Fruit fly (Drosophila melanogaster) whole organism, embryonic: ENCODE measurements around the gene org-1.

ENCODE experiments used
- CG11504 ChIP-seq: fragments of 200-800 bp; sonication (Bioruptor generic); optimal IDR thresholded peaks from 3 replicates; lab custom pipeline; 2019; ENCODE audit warnings: missing biosample characterization, mild to moderate bottlenecking, missing genetic modification characterization, moderate library complexity
- CG12219 ChIP-seq: fragments of 200-800 bp; sonication (Bioruptor generic); optimal IDR thresholded peaks from 3 replicates; lab custom pipeline; 2018; ENCODE audit warnings: missing biosample characterization, mild to moderate bottlenecking, missing genetic modification characterization
- CG13624 ChIP-seq: fragments of 200-800 bp; sonication (Bioruptor generic); optimal IDR thresholded peaks from 2 replicates; lab custom pipeline; 2016; ENCODE audit warnings: missing biosample characterization, missing genetic modification characterization
- CG13894 ChIP-seq: fragments of 200-800 bp; sonication (Bioruptor generic); optimal IDR thresholded peaks from 3 replicates; lab custom pipeline; 2018; ENCODE audit warnings: missing biosample characterization, mild to moderate bottlenecking, missing genetic modification characterization, moderate library complexity
- CG14710 ChIP-seq: fragments of 200-800 bp; sonication (Bioruptor generic); optimal IDR thresholded peaks from 3 replicates; lab custom pipeline; 2019; ENCODE audit warnings: missing biosample characterization, mild to moderate bottlenecking, missing genetic modification characterization, moderate library complexity
- CG15011 ChIP-seq: fragments of 200-800 bp; sonication (Bioruptor generic); optimal IDR thresholded peaks from 3 replicates; lab custom pipeline; 2018; ENCODE audit warnings: missing biosample characterization, mild to moderate bottlenecking, missing genetic modification characterization
- CG1603 ChIP-seq: fragments of 200-800 bp; sonication (Bioruptor generic); optimal IDR thresholded peaks from 2 replicates; lab custom pipeline; 2019; ENCODE audit warnings: missing biosample characterization, mild to moderate bottlenecking, missing genetic modification characterization, moderate library complexity
- CG16863 ChIP-seq: fragments of 200-800 bp; sonication (Bioruptor generic); optimal IDR thresholded peaks from 3 replicates; lab custom pipeline; 2016; ENCODE audit warnings: missing biosample characterization, missing genetic modification characterization
- CG17612 ChIP-seq: fragments of 200-800 bp; sonication (Bioruptor generic); IDR thresholded peaks from 2 replicates; pipeline ENCODE4 v1.3.6; 2022; ENCODE audit warnings: missing biosample characterization, missing genetic modification characterization
- CG32767 ChIP-seq: fragments of 200-800 bp; sonication (Bioruptor generic); IDR thresholded peaks from 2 replicates; pipeline ENCODE4 v1.3.6; 2022; ENCODE audit warnings: missing biosample characterization, missing genetic modification characterization
- CG3281 ChIP-seq: fragments of 200-800 bp; sonication (Bioruptor generic); optimal IDR thresholded peaks from 3 replicates; lab custom pipeline; 2017; ENCODE audit warnings: missing biosample characterization, mild to moderate bottlenecking, missing genetic modification characterization
- CG34422 ChIP-seq: fragments of 200-800 bp; sonication (Bioruptor generic); IDR thresholded peaks from 3 replicates; pipeline ENCODE4 v1.3.6; 2022; ENCODE audit warnings: missing biosample characterization, missing genetic modification characterization
- CG43689 ChIP-seq: fragments of 200-800 bp; sonication (Bioruptor generic); IDR thresholded peaks from 2 replicates; pipeline ENCODE4 v1.3.6; 2022; ENCODE audit warnings: missing biosample characterization, missing genetic modification characterization
- CG7372 ChIP-seq: fragments of 200-800 bp; sonication (Bioruptor generic); IDR thresholded peaks from 2 replicates; pipeline ENCODE4 v1.3.6; 2022; ENCODE audit warnings: missing biosample characterization, missing genetic modification characterization
- CG8290 ChIP-seq, 3 experiments: fragments of 200-800 bp; sonication (Bioruptor generic); optimal IDR thresholded peaks; 2 replicates each; lab custom pipeline; 2016 to 2019; ENCODE audit warnings: missing biosample characterization in 3 of 3, missing genetic modification characterization in 3 of 3, mild to moderate bottlenecking in 2 of 3, moderate library complexity in 1 of 3
- CG8388 ChIP-seq: fragments of 200-800 bp; sonication (Bioruptor generic); optimal IDR thresholded peaks from 2 replicates; lab custom pipeline; 2019; ENCODE audit warnings: missing biosample characterization, mild to moderate bottlenecking, missing genetic modification characterization, moderate library complexity
- CHES-1-like ChIP-seq: fragments of 200-800 bp; sonication (Bioruptor generic); optimal IDR thresholded peaks from 2 replicates; lab custom pipeline; 2016; ENCODE audit warnings: missing biosample characterization, missing genetic modification characterization
- D19A ChIP-seq: fragments of 200-800 bp; optimal IDR thresholded peaks from 3 replicates; lab custom pipeline; 2019; ENCODE audit warnings: missing biosample characterization, mild to moderate bottlenecking, missing genetic modification characterization, moderate library complexity
- Dbx ChIP-seq: fragments of 200-800 bp; sonication (Bioruptor generic); IDR thresholded peaks from 3 replicates; pipeline ENCODE4 v1.3.6; 2022; ENCODE audit warnings: missing biosample characterization, missing genetic modification characterization
- Gug ChIP-seq: fragments of 200-800 bp; sonication (Bioruptor generic); IDR thresholded peaks from 4 replicates; pipeline ENCODE4 v1.3.6; 2022; ENCODE audit warnings: missing biosample characterization, missing genetic modification characterization
- HHEX ChIP-seq: fragments of 200-800 bp; sonication (Bioruptor generic); optimal IDR thresholded peaks from 3 replicates; lab custom pipeline; 2017; ENCODE audit warnings: missing biosample characterization, mild to moderate bottlenecking, missing genetic modification characterization, missing genetic modification reagents
- HmgZ ChIP-seq: fragments of 200-800 bp; sonication (Bioruptor generic); optimal IDR thresholded peaks from 2 replicates; lab custom pipeline; 2018; ENCODE audit warnings: missing biosample characterization, mild to moderate bottlenecking, missing genetic modification characterization
- Hmr ChIP-seq: fragments of 200-800 bp; sonication (Bioruptor generic); optimal IDR thresholded peaks from 3 replicates; lab custom pipeline; 2017; ENCODE audit warnings: mild to moderate bottlenecking, missing biosample characterization, missing genetic modification reagents, missing genetic modification characterization
- Hr51 ChIP-seq, 2 experiments: fragments of 200-800 bp; sonication (Bioruptor generic); optimal IDR thresholded peaks; 2 replicates in 1 of 2; 3 replicates in 1 of 2; lab custom pipeline; 2016 to 2018; ENCODE audit warnings: missing biosample characterization in 2 of 2, missing genetic modification characterization in 2 of 2, mild to moderate bottlenecking in 1 of 2, moderate library complexity in 1 of 2
- Hsf ChIP-seq: fragments of 200-800 bp; sonication (Bioruptor generic); optimal IDR thresholded peaks from 3 replicates; lab custom pipeline; 2016; ENCODE audit warnings: missing biosample characterization, missing genetic modification characterization
- MBD-R2 ChIP-seq: fragments of 200-800 bp; sonication (Bioruptor generic); IDR thresholded peaks from 2 replicates; pipeline ENCODE4 v1.3.6; 2022; ENCODE audit warnings: missing biosample characterization, missing genetic modification characterization
- Meics ChIP-seq: fragments of 200-800 bp; sonication (Bioruptor generic); optimal IDR thresholded peaks from 2 replicates; lab custom pipeline; 2017; ENCODE audit warnings: missing biosample characterization, mild to moderate bottlenecking, missing genetic modification characterization
- Mrtf ChIP-seq: fragments of 200-800 bp; sonication (Bioruptor generic); IDR thresholded peaks from 3 replicates; pipeline ENCODE4 v1.3.6; 2022; ENCODE audit warnings: missing biosample characterization, missing genetic modification characterization
- Trl ChIP-seq, 3 experiments: fragments of >200 bp in 2 of 3; fragments of 200-800 bp in 1 of 3; sonication (Bioruptor generic) in 1 of 3; optimal IDR thresholded peaks; 2 replicates in 1 of 3; 3 replicates in 2 of 3; lab custom pipeline; 2016 to 2017; ENCODE audit warnings: missing biosample characterization in 1 of 3, missing genetic modification characterization in 1 of 3
- crp ChIP-seq, 2 experiments: fragments of 200-800 bp; sonication (Bioruptor generic); optimal IDR thresholded peaks; 2 replicates in 1 of 2; 3 replicates in 1 of 2; lab custom pipeline; 2017; ENCODE audit warnings: missing biosample characterization in 2 of 2, missing genetic modification characterization in 2 of 2, mild to moderate bottlenecking in 1 of 2, moderate library complexity in 1 of 2
- cwo ChIP-seq: fragments of 200-800 bp; sonication (Bioruptor generic); optimal IDR thresholded peaks from 3 replicates; lab custom pipeline; 2017; ENCODE audit warnings: missing biosample characterization, missing genetic modification characterization, mild to moderate bottlenecking, moderate library complexity, missing genetic modification reagents
- danr ChIP-seq: fragments of 200-800 bp; sonication (Bioruptor generic); IDR thresholded peaks from 2 replicates; pipeline ENCODE4 v1.3.6; 2022; ENCODE audit warnings: missing biosample characterization, missing genetic modification characterization
- dmrt99B ChIP-seq: fragments of 200-800 bp; sonication (Bioruptor generic); optimal IDR thresholded peaks from 2 replicates; lab custom pipeline; 2018; ENCODE audit warnings: missing biosample characterization, mild to moderate bottlenecking, missing genetic modification characterization, moderate library complexity
- grau ChIP-seq: fragments of 200-800 bp; optimal IDR thresholded peaks from 3 replicates; lab custom pipeline; 2019; ENCODE audit warnings: missing biosample characterization, mild to moderate bottlenecking, missing genetic modification characterization, moderate library complexity
- gro ChIP-seq: fragments of 200-800 bp; sonication (Bioruptor generic); optimal IDR thresholded peaks from 2 replicates; lab custom pipeline; 2016; ENCODE audit warnings: missing biosample characterization, missing genetic modification characterization
- her ChIP-seq: fragments of 200-800 bp; sonication (Bioruptor generic); optimal IDR thresholded peaks from 2 replicates; lab custom pipeline; 2016; ENCODE audit warnings: missing biosample characterization, missing genetic modification characterization
- ind ChIP-seq: fragments of 200-800 bp; sonication (Bioruptor generic); optimal IDR thresholded peaks from 3 replicates; lab custom pipeline; 2016; ENCODE audit warnings: missing biosample characterization, missing genetic modification characterization
- mam ChIP-seq: fragments of 200-800 bp; sonication (Bioruptor generic); optimal IDR thresholded peaks from 3 replicates; lab custom pipeline; 2016; ENCODE audit warnings: missing biosample characterization, missing genetic modification characterization
- mirr ChIP-seq: fragments of 200-800 bp; sonication (Bioruptor generic); optimal IDR thresholded peaks from 3 replicates; lab custom pipeline; 2018; ENCODE audit warnings: missing biosample characterization, mild to moderate bottlenecking, missing genetic modification characterization
- nau ChIP-seq: fragments of 200-800 bp; sonication (Bioruptor generic); optimal IDR thresholded peaks from 3 replicates; lab custom pipeline; 2017; ENCODE audit warnings: missing biosample characterization, mild to moderate bottlenecking, missing genetic modification characterization, missing genetic modification reagents
- nmo ChIP-seq: fragments of 200-800 bp; sonication (Bioruptor generic); optimal IDR thresholded peaks from 2 replicates; lab custom pipeline; 2018; ENCODE audit warnings: missing biosample characterization, mild to moderate bottlenecking, missing genetic modification characterization, moderate library complexity
- prd ChIP-seq, 3 experiments: fragments of >200 bp in 2 of 3; fragments of 200-800 bp in 1 of 3; sonication (Bioruptor generic) in 1 of 3; optimal IDR thresholded peaks in 2 of 3; IDR thresholded peaks in 1 of 3; 2 replicates in 2 of 3; 3 replicates in 1 of 3; pipeline versions ENCODE4 v1.3.6 to Lab custom; 2017 to 2022; ENCODE audit warnings: missing biosample characterization in 1 of 3, missing genetic modification characterization in 1 of 3
- sens ChIP-seq: fragments of 200-800 bp; sonication (Bioruptor generic); peaks from one replicate; lab custom pipeline; 2016; ENCODE audit warnings: missing biosample characterization, missing genetic modification characterization
- sob ChIP-seq: fragments of 200-800 bp; sonication (Bioruptor generic); IDR thresholded peaks from 2 replicates; pipeline ENCODE4 v1.3.6; 2022; ENCODE audit warnings: missing biosample characterization, missing genetic modification characterization
- stc ChIP-seq: fragments of 200-800 bp; sonication (Bioruptor generic); IDR thresholded peaks from 2 replicates; pipeline ENCODE4 v1.3.6; 2022; ENCODE audit warnings: missing biosample characterization, missing genetic modification characterization
- unpg ChIP-seq: fragments of 200-800 bp; sonication (Bioruptor generic); optimal IDR thresholded peaks from 3 replicates; lab custom pipeline; 2018; ENCODE audit warnings: missing biosample characterization, mild to moderate bottlenecking, missing genetic modification characterization, moderate library complexity
- z ChIP-seq: fragments of 200-800 bp; sonication (Bioruptor generic); IDR thresholded peaks from 3 replicates; pipeline ENCODE4 v1.3.6; 2022; ENCODE audit warnings: missing biosample characterization, missing genetic modification characterization
- zfh1 ChIP-seq: fragments of 200-800 bp; sonication (Bioruptor generic); IDR thresholded peaks from 3 replicates; pipeline ENCODE4 v1.3.6; 2022; ENCODE audit warnings: missing biosample characterization, missing genetic modification characterization

org-1 gene

dm6 chrX:8493473-8493872 is 38.6 kb upstream of the org-1 start (continued):
- peak; percentile 39; the same call in 1 of the 2 replicates for TF ChIP-seq CG32767 (GFP tag; lab: Robert Waterston, UW)
- peak; percentile 29 for TF ChIP-seq CG15011 (GFP tag; lab: Kevin White, UChicago)
- TF ChIP-seq CG43689 (GFP tag; lab: Robert Waterston, UW), result peak; percentile 31; the same call in 1 of the 2 replicates
- TF ChIP-seq Trl (optimal IDR thresholded peaks at IDR 0.05; lab: Kevin White, UChicago), result no peak
- TF ChIP-seq Trl (GFP tag; optimal IDR thresholded peaks at IDR 0.05; lab: Kevin White, UChicago), result peak; percentile 12
- peak; percentile 20 for TF ChIP-seq CHES-1-like (GFP tag; lab: Kevin White, UChicago)
- peak; percentile 68; the same call in 1 of the 3 replicates for TF ChIP-seq Dbx
- peak; percentile 21 for TF ChIP-seq nau (GFP tag; lab: Kevin White, UChicago)
- no peak for TF ChIP-seq crp (GFP tag; optimal IDR thresholded peaks at IDR 0.05; lab: Kevin White, UChicago)
- 0 out of 2 replicates have a peak, but pooled peaks have one; percentile 22 for TF ChIP-seq CG7372
- peak; percentile 41 for TF ChIP-seq her (GFP tag; lab: Kevin White, UChicago)
- peak; percentile 36 for TF ChIP-seq cwo (GFP tag; lab: Kevin White, UChicago)
- peak; percentile 58; the same call in 1 of the 3 replicates for TF ChIP-seq z
- TF ChIP-seq Mrtf, result 0 out of 3 replicates have a peak, but pooled peaks have one; percentile 43
- peak; percentile 20 for TF ChIP-seq HHEX
- peak; percentile 33; the same call in 1 of the 3 replicates for TF ChIP-seq zfh1 (GFP tag; lab: Robert Waterston, UW)
- peak; percentile 51 for TF ChIP-seq unpg (GFP tag; lab: Kevin White, UChicago)
- TF ChIP-seq Hmr (GFP tag; lab: Kevin White, UChicago), result peak; percentile 57
- TF ChIP-seq CG34422 (GFP tag; lab: Robert Waterston, UW), result peak; percentile 65; the same call in 1 of the 3 replicates
- peak; percentile 1 for TF ChIP-seq CG16863 (GFP tag; lab: Kevin White, UChicago)
- peak; percentile 27; the same call in 1 of the 2 replicates for TF ChIP-seq danr (GFP tag; lab: Robert Waterston, UW)
- no peak for TF ChIP-seq CG14710 (tag; lab: Kevin White, UChicago)
- peak; percentile 70 for TF ChIP-seq CG13624 (GFP tag; lab: Kevin White, UChicago)
- peak; percentile 42; the same call in 1 of the 4 replicates for TF ChIP-seq Gug
- peak; percentile 38 for TF ChIP-seq dmrt99B
- TF ChIP-seq D19A, result no peak
- peak; percentile 44 for TF ChIP-seq gro (GFP tag; lab: Kevin White, UChicago)
- TF ChIP-seq CG13894, result peak; percentile 16
- TF ChIP-seq Meics (GFP tag; lab: Kevin White, UChicago), result peak; percentile 58
- TF ChIP-seq sob (GFP tag; lab: Robert Waterston, UW), result peak; percentile 50; the same call in 1 of the 2 replicates
- peak; percentile 43 for TF ChIP-seq ind (GFP tag; lab: Kevin White, UChicago)
- no peak for TF ChIP-seq CG8388
- TF ChIP-seq MBD-R2 (GFP tag; lab: Robert Waterston, UW), result peak; percentile 14; the same call in 1 of the 2 replicates
- peak; percentile 59 for TF ChIP-seq CG1603
- TF ChIP-seq nmo (GFP tag; lab: Kevin White, UChicago), result peak; percentile 61
- peak in 1 of 2 experiments; percentile 48 for TF ChIP-seq Hr51 (GFP tag; optimal IDR thresholded peaks at IDR 0.05; lab: Kevin White, UChicago)
- TF ChIP-seq stc (GFP tag; lab: Robert Waterston, UW), result 0 out of 2 replicates have a peak, but pooled peaks have one; percentile 28
- peak; percentile 39 for TF ChIP-seq Hsf
- TF ChIP-seq CG8290 (GFP tag; optimal IDR thresholded peaks at IDR 0.05; lab: Kevin White, UChicago), result no peak
- TF ChIP-seq CG8290 (tag; optimal IDR thresholded peaks at IDR 0.05; lab: Kevin White, UChicago), result peak in 1 of 2 experiments; percentile 87
- TF ChIP-seq CG12219 (GFP tag; lab: Kevin White, UChicago), result peak; percentile 21
- TF ChIP-seq mam (GFP tag; lab: Kevin White, UChicago), result peak; percentile 39
- TF ChIP-seq grau (tag; lab: Kevin White, UChicago), result peak; percentile 35
- TF ChIP-seq mirr (GFP tag; lab: Kevin White, UChicago), result peak; percentile 19
- 0 out of 2 replicates have a peak, but pooled peaks have one; percentile 22 for TF ChIP-seq CG17612
- TF ChIP-seq sens (GFP tag; lab: Kevin White, UChicago), result peak; percentile 65
- peak; percentile 36 for TF ChIP-seq HmgZ (tag; lab: Kevin White, UChicago)
- peak; percentile 13 for TF ChIP-seq CG11504 (tag; lab: Kevin White, UChicago)
- TF ChIP-seq CG3281 (GFP tag; lab: Kevin White, UChicago), result peak; percentile 56
- no peak for TF ChIP-seq prd (optimal IDR thresholded peaks at IDR 0.05; lab: Kevin White, UChicago)
- TF ChIP-seq prd (GFP tag; IDR thresholded peaks at IDR 0.05; lab: Robert Waterston, UW), result peak; percentile 48; the same call in 1 of the 3 replicates
